Worm (Caenorhabditis elegans): ENCODE results near the gene rei-2.

The rei-2 gene

DNA sequence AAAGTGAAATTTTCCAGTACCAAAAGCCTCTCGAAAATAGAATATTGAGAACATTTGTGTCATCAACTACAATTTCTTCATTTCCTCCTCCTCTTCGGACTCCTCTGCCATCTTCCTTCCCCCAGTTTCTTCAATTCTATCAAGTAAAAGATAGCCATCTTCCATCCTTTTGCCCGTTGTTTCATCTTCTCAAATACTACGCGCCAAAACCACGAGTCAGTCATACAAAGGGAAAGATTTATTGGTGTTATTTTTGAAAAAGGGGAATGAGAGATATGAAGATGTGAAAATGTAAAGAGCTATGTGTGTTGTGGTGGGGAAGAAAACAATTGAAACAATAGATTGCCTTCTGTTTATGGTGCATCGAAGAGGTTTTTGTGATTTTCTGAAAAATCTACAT is 34.2 kb upstream of the rei-2 start (continued):
- TF ChIP-seq nhr-90 (tag; optimal IDR thresholded peaks at IDR 0.05; ENCODE audit: poor library complexity) = no peak

- peak; percentile 48 for TF ChIP-seq skn-1 (tag; optimal IDR thresholded peaks at IDR 0.05)
- TF ChIP-seq pqm-1 (tag; optimal IDR thresholded peaks at IDR 0.05) = no peak
- TF ChIP-seq egl-13 (tag; optimal IDR thresholded peaks at IDR 0.05) = peak; percentile 33
- no peak for TF ChIP-seq aly-2 (tag; optimal IDR thresholded peaks at IDR 0.05)
Measured at ce11 chrX:1121575-1121974, 33.6 kb upstream of the rei-2 start.

DNA sequence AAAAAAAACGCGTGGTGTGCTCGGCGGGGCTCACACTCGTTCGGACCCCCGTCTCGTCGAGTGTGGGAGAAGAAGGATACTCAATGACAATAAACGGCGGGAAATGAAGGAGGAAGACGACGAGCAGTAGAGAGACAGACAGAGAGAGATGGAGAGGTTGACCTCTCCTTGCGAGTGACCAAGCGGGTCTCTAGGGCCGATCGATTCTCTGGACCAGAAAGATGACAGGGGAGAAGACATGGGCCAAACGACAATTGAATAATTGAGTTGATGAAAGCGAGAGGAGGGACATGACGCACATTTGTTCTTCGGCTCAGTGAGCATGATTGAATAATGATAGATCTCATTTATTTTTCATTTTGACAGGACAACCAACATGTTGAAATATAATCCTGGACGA is 32.4 kb upstream of the rei-2 start:
- TF ChIP-seq dpl-1 (GFP tag; optimal IDR thresholded peaks at IDR 0.05) = no peak
- TF ChIP-seq rnt-1 (tag; optimal IDR thresholded peaks at IDR 0.05) = peak; percentile 14
- TF ChIP-seq swsn-7 (tag; optimal IDR thresholded peaks at IDR 0.05) = peak; percentile 6
- TF ChIP-seq nhr-19 (GFP tag; conservative IDR thresholded peaks at IDR 0.05) = 0 out of 2 replicates have a peak, but pooled peaks have one; percentile 13
- peak; percentile 56 for TF ChIP-seq zag-1 (tag; optimal IDR thresholded peaks at IDR 0.05)
- TF ChIP-seq unc-62 (GFP tag; optimal IDR thresholded peaks at IDR 0.05) = no peak
- TF ChIP-seq lsy-2 (tag; optimal IDR thresholded peaks at IDR 0.05) = peak; percentile 14 to 28
- peak; percentile 50 for TF ChIP-seq tbx-2 (tag; optimal IDR thresholded peaks at IDR 0.05)
- peak; percentile 15 for TF ChIP-seq snu-23 (GFP tag; optimal IDR thresholded peaks at IDR 0.05)
- no peak for TF ChIP-seq nhr-77 (tag; optimal IDR thresholded peaks at IDR 0.05)
- TF ChIP-seq lin-14 (GFP tag; optimal IDR thresholded peaks at IDR 0.05) = peak; percentile 79
- TF ChIP-seq fos-1 (tag; optimal IDR thresholded peaks at IDR 0.05) = no peak
- peak; percentile 67 for TF ChIP-seq unc-86 (tag; optimal IDR thresholded peaks at IDR 0.05)
- TF ChIP-seq nhr-11 (tag; optimal IDR thresholded peaks at IDR 0.05) = no peak
- peak; percentile 38 for TF ChIP-seq skn-1 (tag; optimal IDR thresholded peaks at IDR 0.05)
- peak; percentile 43 for TF ChIP-seq nhr-71 (tag; optimal IDR thresholded peaks at IDR 0.05)
- no peak for TF ChIP-seq lir-3 (tag; optimal IDR thresholded peaks at IDR 0.05; ENCODE audit: poor library complexity)
- no peak for TF ChIP-seq ets-5 (GFP tag; IDR thresholded peaks at IDR 0.05)
- TF ChIP-seq C34B4.2 (tag; optimal IDR thresholded peaks at IDR 0.05) = no peak
- TF ChIP-seq C04F5.9 (tag; optimal IDR thresholded peaks at IDR 0.05) = no peak
- peak; percentile 17 for TF ChIP-seq dsc-1 (tag; optimal IDR thresholded peaks at IDR 0.05)
- no peak for TF ChIP-seq nhr-84 (tag; optimal IDR thresholded peaks at IDR 0.05)
- TF ChIP-seq ceh-82 (tag; optimal IDR thresholded peaks at IDR 0.05) = peak in 1 of 3 experiments; percentile 47
- peak in 1 of 2 experiments; percentile 58 for TF ChIP-seq ztf-11 (tag; optimal IDR thresholded peaks at IDR 0.05)
- no peak for TF ChIP-seq unc-98 (GFP tag; IDR thresholded peaks at IDR 0.05)
- no peak for TF ChIP-seq lin-39 (tag; optimal IDR thresholded peaks at IDR 0.05)

DNA sequence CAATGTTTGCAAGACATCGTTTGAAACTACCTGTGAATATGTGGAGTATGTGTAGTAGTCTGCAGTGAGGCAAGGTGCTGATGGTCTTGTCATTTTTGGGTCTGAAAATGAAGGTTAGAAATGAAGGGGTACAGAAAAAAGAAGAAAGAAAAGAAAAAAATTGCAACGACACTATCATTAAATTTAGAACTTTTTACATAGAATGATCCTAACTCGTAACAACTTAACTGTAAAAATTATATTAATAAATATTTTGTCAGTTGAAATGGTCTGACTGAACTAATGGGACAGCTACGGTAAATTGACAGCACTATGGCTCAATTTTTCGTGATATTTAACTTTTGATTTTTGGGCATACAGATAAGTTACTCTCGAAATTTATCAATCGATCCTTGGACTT is 31.4 kb upstream of the rei-2 start, which contains the start of gene C05D9.7:
Gene C05D9.7, minus strand, starts transcription at position 101 of the 400 bp plus-strand sequence.
- no peak for TF ChIP-seq lir-3 (tag; optimal IDR thresholded peaks at IDR 0.05; ENCODE audit: poor library complexity)
- TF ChIP-seq nhr-28 (tag; optimal IDR thresholded peaks at IDR 0.05) = no peak
- no peak for TF ChIP-seq unc-98 (GFP tag; IDR thresholded peaks at IDR 0.05)
- no peak for TF ChIP-seq snu-23 (GFP tag; optimal IDR thresholded peaks at IDR 0.05)

DNA sequence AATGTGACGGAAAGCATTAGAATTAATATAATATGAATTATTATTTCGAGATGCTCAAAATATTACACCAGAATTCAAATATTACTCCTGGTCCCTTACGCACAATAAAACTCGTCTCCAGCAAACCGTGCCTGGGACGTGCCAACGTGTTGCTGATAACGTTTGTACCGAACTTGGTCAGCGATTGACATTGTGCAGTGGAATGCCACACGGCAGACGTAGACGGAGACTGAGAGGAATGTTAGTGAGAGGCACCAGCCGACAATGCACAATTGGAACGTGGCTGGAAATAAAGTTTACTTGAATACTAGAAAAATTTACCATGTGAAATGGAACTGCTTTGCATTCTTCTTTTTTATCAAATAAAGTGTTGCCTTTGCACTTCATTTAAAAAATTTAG is 29.3 kb upstream of the rei-2 start:
- no peak for TF ChIP-seq fkh-10 (GFP tag; optimal IDR thresholded peaks at IDR 0.05)
- no peak for TF ChIP-seq efl-1 (optimal IDR thresholded peaks at IDR 0.05)
- peak in 1 of 2 experiments; percentile 39 for TF ChIP-seq efl-1 (GFP tag; optimal IDR thresholded peaks at IDR 0.05 in 1 of 2)
- TF ChIP-seq alr-1 (tag; optimal IDR thresholded peaks at IDR 0.05; ENCODE audit: borderline replicate concordance) = no peak

Data from whole organism, L1 larva.